Fruit fly (Drosophila melanogaster): ENCODE results near the gene png.

The png gene

dm6 chrX:1392875-1393274, 35.5 kb upstream of the png start, which contains the start of gene Rilpl (continued):
- TF ChIP-seq CG12769 (tag; optimal IDR thresholded peaks at IDR 0.05): peak; percentile 55
- TF ChIP-seq CG16813 (GFP tag; IDR thresholded peaks at IDR 0.05; ENCODE audit: partially characterized antibody): peak; percentile 46; the same call in 1 of the 3 replicates
- peak; percentile 23 for TF ChIP-seq CG9797 (GFP tag; optimal IDR thresholded peaks at IDR 0.05)
- no peak for TF ChIP-seq ab (GFP tag; optimal IDR thresholded peaks at IDR 0.05)
- peak; percentile 26; the same call in 1 of the 2 replicates for TF ChIP-seq Rx (GFP tag; IDR thresholded peaks at IDR 0.05)
- peak; percentile 25 for TF ChIP-seq Bteb2 (GFP tag; optimal IDR thresholded peaks at IDR 0.05)
- peak; percentile 84 for TF ChIP-seq YL-1 (GFP tag; optimal IDR thresholded peaks at IDR 0.05)
- TF ChIP-seq Hmx (GFP tag; optimal IDR thresholded peaks at IDR 0.05): no peak
- TF ChIP-seq vvl (GFP tag; IDR thresholded peaks at IDR 0.05): peak; percentile 44; the same call in 1 of the 2 replicates
- TF ChIP-seq CG4617 (GFP tag; optimal IDR thresholded peaks at IDR 0.05; ENCODE audit: borderline replicate concordance): peak; percentile 81
- peak; percentile 67 for TF ChIP-seq knrl (GFP tag; IDR thresholded peaks at IDR 0.05; ENCODE audit: partially characterized antibody)
- TF ChIP-seq ken (GFP tag; IDR thresholded peaks at IDR 0.05): 0 out of 3 replicates have a peak, but pooled peaks have one; percentile 24
- TF ChIP-seq CG13424 (tag; optimal IDR thresholded peaks at IDR 0.05): no peak
- TF ChIP-seq CG8924 (tag; optimal IDR thresholded peaks at IDR 0.05): peak; percentile 5
- peak; percentile 42; the same call in 1 of the 2 replicates for TF ChIP-seq Dref (GFP tag; IDR thresholded peaks at IDR 0.05)
- peak; percentile 69 for TF ChIP-seq CG12659 (GFP tag; optimal IDR thresholded peaks at IDR 0.05)
- TF ChIP-seq sug (tag; optimal IDR thresholded peaks at IDR 0.05): peak; percentile 41
- no peak for TF ChIP-seq fu2 (GFP tag; optimal IDR thresholded peaks at IDR 0.05)
- no peak for TF ChIP-seq CG13775 (GFP tag; optimal IDR thresholded peaks at IDR 0.05)
- TF ChIP-seq sob (GFP tag; IDR thresholded peaks at IDR 0.05): peak; percentile 50; the same call in 1 of the 2 replicates
- TF ChIP-seq CHES-1-like (GFP tag; optimal IDR thresholded peaks at IDR 0.05): peak; percentile 41
- TF ChIP-seq CG15479 (GFP tag; optimal IDR thresholded peaks at IDR 0.05): peak; percentile 1
- no peak for TF ChIP-seq hbn (GFP tag; IDR thresholded peaks at IDR 0.05; ENCODE audit: partially characterized antibody)
- TF ChIP-seq bcd (GFP tag; optimal IDR thresholded peaks at IDR 0.05): no peak
- TF ChIP-seq Fer1 (GFP tag; optimal IDR thresholded peaks at IDR 0.05): peak; percentile 32
- TF ChIP-seq MBD-R2 (GFP tag; IDR thresholded peaks at IDR 0.05): peak; percentile 66
- peak; percentile 27 for TF ChIP-seq Dad (GFP tag; optimal IDR thresholded peaks at IDR 0.05)
- TF ChIP-seq ssp (GFP tag; IDR thresholded peaks at IDR 0.05): no peak
- TF ChIP-seq Antp (GFP tag; optimal IDR thresholded peaks at IDR 0.05): peak; percentile 27
- TF ChIP-seq CG3847 (GFP tag; IDR thresholded peaks at IDR 0.05): peak; percentile 82
- peak; percentile 53; the same call in 1 of the 3 replicates for TF ChIP-seq zen2 (GFP tag; IDR thresholded peaks at IDR 0.05; ENCODE audit: partially characterized antibody)
- no peak for TF ChIP-seq slp2 (GFP tag; optimal IDR thresholded peaks at IDR 0.05)
- peak; percentile 45 for TF ChIP-seq Hmr (GFP tag; optimal IDR thresholded peaks at IDR 0.05)
- peak; percentile 50 for TF ChIP-seq CG2120 (GFP tag; optimal IDR thresholded peaks at IDR 0.05)
- no peak for TF ChIP-seq CG43689 (GFP tag; IDR thresholded peaks at IDR 0.05)
- TF ChIP-seq Awh (GFP tag; IDR thresholded peaks at IDR 0.05): no peak
- peak; percentile 75 for TF ChIP-seq gsb-n (tag; optimal IDR thresholded peaks at IDR 0.05)
- TF ChIP-seq ap (GFP tag; IDR thresholded peaks at IDR 0.05): no peak
- TF ChIP-seq Eip74EF (GFP tag; optimal IDR thresholded peaks at IDR 0.05): no peak
- peak; percentile 52 for TF ChIP-seq zfh2 (GFP tag; optimal IDR thresholded peaks at IDR 0.05)
- no peak for TF ChIP-seq corto (GFP tag; optimal IDR thresholded peaks at IDR 0.05)
- TF ChIP-seq CG42726 (GFP tag; IDR thresholded peaks at IDR 0.05; ENCODE audit: partially characterized antibody): 0 out of 2 replicates have a peak, but pooled peaks have one; percentile 23
- TF ChIP-seq NfI (GFP tag; optimal IDR thresholded peaks at IDR 0.05): peak; percentile 27
- TF ChIP-seq Max (GFP tag; optimal IDR thresholded peaks at IDR 0.05): peak; percentile 22
- peak; percentile 56 for TF ChIP-seq CG3995 (GFP tag; optimal IDR thresholded peaks at IDR 0.05)
- TF ChIP-seq Hey (tag; optimal IDR thresholded peaks at IDR 0.05): no peak
- TF ChIP-seq CG2712 (tag; optimal IDR thresholded peaks at IDR 0.05): peak; percentile 15
- TF ChIP-seq prd (optimal IDR thresholded peaks at IDR 0.05): no peak
- 0 out of 3 replicates have a peak, but pooled peaks have one; percentile 21 for TF ChIP-seq prd (GFP tag; IDR thresholded peaks at IDR 0.05)
- TF ChIP-seq CG2129 (GFP tag; IDR thresholded peaks at IDR 0.05; ENCODE audit: partially characterized antibody): no peak
